Worm (Caenorhabditis elegans): ENCODE measurements around the gene pigq-1.

Gene pigq-1

ce11 chrIV:11112641-11113040 lies 34.4 kb downstream of the pigq-1 start, which contains the start of gene clc-9:
clc-9 (plus strand) TSS chrIV:11112941.
- TF ChIP-seq lin-15B (tag; optimal IDR thresholded peaks at IDR 0.05) (no peak), ama-1 (optimal IDR thresholded peaks at IDR 0.05) (no peak), elt-1 (tag; optimal IDR thresholded peaks at IDR 0.05) (no peak), R02D3.7 (tag; optimal IDR thresholded peaks at IDR 0.05) (no peak), tbx-2 (tag; optimal IDR thresholded peaks at IDR 0.05) (no peak)

- peak; percentile 3 for TF ChIP-seq egl-5 (tag; optimal IDR thresholded peaks at IDR 0.05)
- no peak for TF ChIP-seq lin-39 (tag; optimal IDR thresholded peaks at IDR 0.05)
- TF ChIP-seq nfya-1 (tag; optimal IDR thresholded peaks at IDR 0.05; ENCODE audit: insufficient read depth), result peak; percentile 24
These were observed 35.1 kb downstream of the pigq-1 start for ce11 chrIV:11111898-11112297.

ce11 chrIV:11110995-11111619 lies 35.9 kb downstream of the pigq-1 start, which contains the start of gene rps-5:
rps-5 (minus strand) TSS chrIV:11111045.
- TF ChIP-seq ztf-11 (tag; optimal IDR thresholded peaks at IDR 0.05) (no peak), jun-1 (tag; optimal IDR thresholded peaks at IDR 0.05) (no peak), lin-15B (tag; optimal IDR thresholded peaks at IDR 0.05) (peak; percentile 67), zag-1 (tag; optimal IDR thresholded peaks at IDR 0.05) (no peak), nhr-76 (tag; optimal IDR thresholded peaks at IDR 0.05) (no peak), nfya-1 (tag; optimal IDR thresholded peaks at IDR 0.05; ENCODE audit: insufficient read depth) (peak; percentile 91), aly-2 (tag; optimal IDR thresholded peaks at IDR 0.05) (no peak), R02D3.7 (tag; optimal IDR thresholded peaks at IDR 0.05) (peak; percentile 23), nhr-12 (tag; optimal IDR thresholded peaks at IDR 0.05) (no peak), skn-1 (tag; optimal IDR thresholded peaks at IDR 0.05) (peak; percentile 8), elt-3 (tag; optimal IDR thresholded peaks at IDR 0.05) (no peak), pha-4 (tag; optimal IDR thresholded peaks at IDR 0.05) (peak; percentile 60), nhr-237 (tag; optimal IDR thresholded peaks at IDR 0.05) (no peak), ceh-28 (tag; optimal IDR thresholded peaks at IDR 0.05) (peak; percentile 23), elt-2 (tag; optimal IDR thresholded peaks at IDR 0.05) (peak; percentile 27), hmg-11 (tag; optimal IDR thresholded peaks at IDR 0.05) (peak; percentile 80), pqm-1 (tag; optimal IDR thresholded peaks at IDR 0.05) (peak; percentile 23), fkh-2 (tag; optimal IDR thresholded peaks at IDR 0.05) (no peak), nhr-43 (tag; optimal IDR thresholded peaks at IDR 0.05; ENCODE audit: poor library complexity, severe bottlenecking) (no peak), eor-1 (tag; optimal IDR thresholded peaks at IDR 0.05) (no peak), ceh-16 (tag; optimal IDR thresholded peaks at IDR 0.05) (no peak), lin-39 (tag; optimal IDR thresholded peaks at IDR 0.05) (peak; percentile 40), ceh-9 (tag; optimal IDR thresholded peaks at IDR 0.05) (no peak), daf-12 (tag; optimal IDR thresholded peaks at IDR 0.05) (no peak), fkh-10 (GFP tag; optimal IDR thresholded peaks at IDR 0.05) (no peak), tbx-2 (tag; optimal IDR thresholded peaks at IDR 0.05) (no peak), unc-39 (tag; optimal IDR thresholded peaks at IDR 0.05) (no peak), ceh-82 (tag; optimal IDR thresholded peaks at IDR 0.05) (no peak), sea-2 (GFP tag; optimal IDR thresholded peaks at IDR 0.05) (no peak), nhr-77 (tag; optimal IDR thresholded peaks at IDR 0.05) (no peak), ztf-4 (tag; optimal IDR thresholded peaks at IDR 0.05) (no peak), nhr-11 (tag; optimal IDR thresholded peaks at IDR 0.05) (no peak), nhr-67 (tag; optimal IDR thresholded peaks at IDR 0.05) (no peak), egl-5 (tag; optimal IDR thresholded peaks at IDR 0.05) (no peak), lsy-12 (tag; optimal IDR thresholded peaks at IDR 0.05) (no peak), nhr-28 (tag; optimal IDR thresholded peaks at IDR 0.05) (no peak), ama-1 (optimal IDR thresholded peaks at IDR 0.05) (no peak), fos-1 (tag; optimal IDR thresholded peaks at IDR 0.05) (no peak), mml-1 (tag; optimal IDR thresholded peaks at IDR 0.05) (no peak), elt-1 (tag; optimal IDR thresholded peaks at IDR 0.05) (no peak), nhr-23 (tag; optimal IDR thresholded peaks at IDR 0.05) (peak; percentile 78), egl-27 (tag; optimal IDR thresholded peaks at IDR 0.05) (no peak), unc-62 (GFP tag; optimal IDR thresholded peaks at IDR 0.05) (no peak), nhr-25 (tag; optimal IDR thresholded peaks at IDR 0.05) (peak; percentile 39), mdl-1 (tag; optimal IDR thresholded peaks at IDR 0.05) (no peak), snpc-4 (tag; optimal IDR thresholded peaks at IDR 0.05) (peak; percentile 16), ZK546.5 (tag; optimal IDR thresholded peaks at IDR 0.05) (no peak)
